Worm (Caenorhabditis elegans): Measurements from ENCODE around the gene ulp-1.

ulp-1 gene

DNA sequence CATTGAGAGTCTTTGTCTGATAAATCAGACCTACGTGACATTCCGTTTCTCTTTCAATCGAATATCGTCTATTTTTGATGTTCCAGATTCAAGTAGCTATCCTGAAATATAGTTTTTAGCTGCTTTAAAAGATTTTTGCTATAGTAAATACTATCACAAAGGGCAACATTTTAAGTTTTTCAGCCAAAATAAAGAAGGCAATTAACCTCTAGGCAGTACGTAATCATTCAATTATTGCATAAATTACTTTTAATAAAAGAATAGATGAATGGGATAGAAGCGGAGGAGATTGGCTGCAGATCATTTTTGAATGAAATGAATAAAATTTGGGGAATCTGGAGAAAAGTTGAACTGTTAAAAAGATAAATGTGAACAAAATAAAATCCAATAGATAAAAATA is at the start of gene ulp-1:
Gene ulp-1, minus strand, starts transcription at position 101 of the 400 bp plus-strand sequence.
- TF ChIP-seq F13H6.1 (tag; optimal IDR thresholded peaks at IDR 0.05) = no peak
- TF ChIP-seq hlh-6 (tag; optimal IDR thresholded peaks at IDR 0.05) = no peak
- no peak for TF ChIP-seq pat-9 (tag; optimal IDR thresholded peaks at IDR 0.05)
- TF ChIP-seq nhr-11 (tag; optimal IDR thresholded peaks at IDR 0.05) = no peak
- no peak for TF ChIP-seq dmd-4 (tag; optimal IDR thresholded peaks at IDR 0.05; ENCODE audit: borderline replicate concordance)

DNA sequence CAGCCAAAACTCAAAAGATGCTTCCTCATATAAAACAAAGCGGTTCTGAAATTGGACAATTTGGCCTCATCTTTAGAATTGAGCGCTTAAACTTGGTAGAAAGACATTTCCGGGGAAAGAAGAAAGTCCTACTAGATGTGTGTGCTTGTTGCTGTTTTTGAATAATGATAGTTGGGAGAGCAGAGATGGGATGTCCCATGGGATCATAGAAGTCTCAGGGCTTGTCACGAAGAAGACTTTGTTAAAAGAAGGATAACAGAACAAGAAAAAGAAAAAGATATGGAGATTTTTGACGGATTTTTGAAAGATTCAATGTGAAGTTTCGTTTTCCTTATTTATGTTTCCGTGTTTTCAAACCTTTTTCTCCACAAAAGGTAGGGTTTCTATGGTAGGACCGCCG is 49.1 kb upstream of the ulp-1 start, which contains the start of gene ZC155.2:
Gene ZC155.2, plus strand, starts transcription at position 301 of the 400 bp plus-strand sequence.
- no peak for TF ChIP-seq unc-86 (tag; optimal IDR thresholded peaks at IDR 0.05)
- TF ChIP-seq unc-3 (GFP tag; conservative IDR thresholded peaks at IDR 0.05) = no peak
- TF ChIP-seq unc-3 (tag; optimal IDR thresholded peaks at IDR 0.05) = peak; percentile 33

DNA sequence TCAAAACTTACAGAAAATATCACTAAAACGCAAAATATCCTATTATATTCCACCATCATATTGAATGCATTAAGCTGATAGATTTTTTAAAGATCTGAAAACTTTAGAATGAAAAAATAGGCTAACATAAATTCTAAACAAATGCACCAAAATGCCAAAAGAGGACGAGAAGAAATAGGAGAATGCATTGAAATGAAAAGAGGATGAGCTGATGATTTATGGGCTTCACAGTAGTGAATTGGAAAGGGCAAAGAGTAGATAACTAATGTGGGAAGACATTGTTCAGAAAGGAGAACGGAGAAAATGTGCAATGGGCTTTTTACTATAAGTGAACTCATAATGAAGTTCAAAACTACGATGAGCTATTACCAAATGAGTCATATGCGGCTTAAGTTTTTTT is 47.9 kb upstream of the ulp-1 start, which contains the start of gene cutl-19:
Gene cutl-19, minus strand, starts transcription at position 101 of the 400 bp plus-strand sequence.
- TF ChIP-seq ttx-3 (tag; optimal IDR thresholded peaks at IDR 0.05) = no peak
- no peak for TF ChIP-seq lim-6 (tag; optimal IDR thresholded peaks at IDR 0.05)
- TF ChIP-seq lin-11 (tag; optimal IDR thresholded peaks at IDR 0.05) = no peak
- no peak for TF ChIP-seq ceh-30 (tag; optimal IDR thresholded peaks at IDR 0.05)
- TF ChIP-seq nhr-11 (tag; optimal IDR thresholded peaks at IDR 0.05) = no peak
- TF ChIP-seq ceh-45 (GFP tag; IDR thresholded peaks at IDR 0.05) = no peak
- TF ChIP-seq ceh-22 (tag; optimal IDR thresholded peaks at IDR 0.05) = no peak
- TF ChIP-seq mec-3 (tag; optimal IDR thresholded peaks at IDR 0.05; ENCODE audit: borderline replicate concordance) = no peak
- no peak for TF ChIP-seq sox-4 (tag; optimal IDR thresholded peaks at IDR 0.05)
- no peak for TF ChIP-seq pat-9 (tag; optimal IDR thresholded peaks at IDR 0.05)
- TF ChIP-seq dmd-4 (tag; optimal IDR thresholded peaks at IDR 0.05; ENCODE audit: borderline replicate concordance) = no peak
- no peak for TF ChIP-seq zip-5 (tag; optimal IDR thresholded peaks at IDR 0.05)
- no peak for TF ChIP-seq fax-1 (tag; optimal IDR thresholded peaks at IDR 0.05)
- no peak for TF ChIP-seq F13H6.1 (tag; optimal IDR thresholded peaks at IDR 0.05)
- TF ChIP-seq ceh-18 (tag; optimal IDR thresholded peaks at IDR 0.05) = no peak
- no peak for TF ChIP-seq hlh-8 (tag; optimal IDR thresholded peaks at IDR 0.05)
- TF ChIP-seq ref-2 (tag; optimal IDR thresholded peaks at IDR 0.05) = no peak

DNA sequence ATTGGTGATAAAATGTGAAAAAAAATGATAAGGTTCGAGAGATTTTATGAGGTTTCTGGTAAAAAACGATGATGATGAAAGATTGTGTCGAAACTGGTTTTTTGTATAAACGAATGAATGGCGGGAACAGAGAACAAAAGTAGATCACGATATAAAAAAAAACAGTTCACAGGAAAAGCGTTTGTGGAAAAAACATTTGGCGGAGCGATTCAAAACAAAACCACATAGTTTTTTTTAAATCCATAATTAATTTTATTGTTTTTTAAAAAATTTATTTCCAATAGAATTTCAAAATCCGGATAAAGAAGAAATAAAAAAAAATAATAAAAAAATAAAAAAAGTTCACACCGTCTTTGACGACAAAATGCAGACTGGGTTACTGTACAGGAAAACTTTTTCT is 45.8 kb upstream of the ulp-1 start, which contains the start of gene ZC155.4:
Gene ZC155.4, minus strand, starts transcription at position 101 of the 400 bp plus-strand sequence.
- TF ChIP-seq ttx-3 (tag; optimal IDR thresholded peaks at IDR 0.05) (no peak), hlh-15 (tag; optimal IDR thresholded peaks at IDR 0.05) (no peak), nhr-232 (tag; optimal IDR thresholded peaks at IDR 0.05) (no peak)

DNA sequence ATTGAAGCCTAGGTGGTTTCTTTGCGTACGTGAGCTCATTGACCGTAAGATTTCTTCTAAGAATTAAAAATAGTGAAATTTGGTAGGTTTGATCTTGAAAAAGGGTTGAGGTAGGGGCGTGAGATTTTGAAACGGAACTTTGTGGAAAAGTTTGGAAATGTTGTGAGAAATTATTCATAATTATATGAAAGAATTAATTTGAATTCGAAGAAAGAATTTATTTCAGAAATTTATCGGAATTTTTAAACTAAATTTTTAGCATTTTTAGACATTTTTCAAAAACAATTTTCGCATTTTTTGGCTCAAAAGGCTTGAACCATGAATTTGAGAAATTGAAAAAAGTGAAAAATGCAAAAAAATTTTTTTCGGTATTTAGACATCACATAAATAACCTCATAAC is 44.6 kb upstream of the ulp-1 start:
- no peak for TF ChIP-seq dve-1 (tag; optimal IDR thresholded peaks at IDR 0.05)
- no peak for TF ChIP-seq pha-2 (tag; optimal IDR thresholded peaks at IDR 0.05)
- TF ChIP-seq unc-55 (GFP tag; optimal IDR thresholded peaks at IDR 0.05) = no peak
- no peak for TF ChIP-seq zip-5 (tag; optimal IDR thresholded peaks at IDR 0.05)
- no peak for TF ChIP-seq pha-4 (tag; optimal IDR thresholded peaks at IDR 0.05)
- no peak for TF ChIP-seq ceh-48 (tag; optimal IDR thresholded peaks at IDR 0.05)
- no peak for TF ChIP-seq odd-2 (tag; optimal IDR thresholded peaks at IDR 0.05)
- no peak for TF ChIP-seq unc-42 (tag; optimal IDR thresholded peaks at IDR 0.05)
- no peak for TF ChIP-seq ztf-16 (tag; optimal IDR thresholded peaks at IDR 0.05)
- no peak for TF ChIP-seq ceh-18 (tag; optimal IDR thresholded peaks at IDR 0.05)
- no peak for TF ChIP-seq pat-9 (tag; optimal IDR thresholded peaks at IDR 0.05)

DNA sequence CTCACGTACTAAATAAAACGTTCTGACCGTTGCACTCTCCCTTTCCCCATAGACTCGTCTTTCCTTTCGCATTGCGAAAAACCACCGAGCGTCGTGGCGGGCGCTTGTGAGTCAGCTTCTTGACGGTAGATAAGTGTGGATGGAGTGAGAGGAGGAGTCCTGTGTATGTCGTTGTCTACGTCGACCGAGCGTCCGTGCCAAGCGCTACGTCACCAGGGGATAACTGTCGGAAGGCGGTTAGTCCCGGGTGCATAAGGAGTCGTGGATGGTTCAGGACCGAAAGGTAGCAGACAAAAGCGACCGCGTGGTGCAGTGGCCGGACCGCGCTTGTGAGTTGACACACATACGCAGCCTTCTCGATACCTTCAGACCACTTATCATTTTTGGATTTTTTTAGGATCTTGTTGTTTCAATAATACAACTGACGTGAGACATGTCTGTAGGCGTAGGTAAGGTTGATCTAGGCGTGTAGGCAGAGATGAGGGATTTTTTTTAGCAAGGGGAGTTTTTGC is 41.6 kb upstream of the ulp-1 start:
- TF ChIP-seq hlh-15 (tag; optimal IDR thresholded peaks at IDR 0.05) = peak; percentile 60
- TF ChIP-seq ceh-31 (tag; optimal IDR thresholded peaks at IDR 0.05) = peak; percentile 54
- peak; percentile 72 for TF ChIP-seq dmd-4 (tag; optimal IDR thresholded peaks at IDR 0.05; ENCODE audit: borderline replicate concordance)
- TF ChIP-seq ahr-1 (tag; optimal IDR thresholded peaks at IDR 0.05) = peak; percentile 20
- TF ChIP-seq K02D7.2 (tag; optimal IDR thresholded peaks at IDR 0.05) = peak; percentile 52
- peak; percentile 69 for TF ChIP-seq che-1 (tag; optimal IDR thresholded peaks at IDR 0.05)
- TF ChIP-seq nhr-232 (tag; optimal IDR thresholded peaks at IDR 0.05) = peak; percentile 65
- peak; percentile 68 for TF ChIP-seq ets-4 (tag; optimal IDR thresholded peaks at IDR 0.05)
- TF ChIP-seq hlh-30 (tag; optimal IDR thresholded peaks at IDR 0.05; ENCODE audit: insufficient read depth) = peak; percentile 42
- TF ChIP-seq pha-2 (tag; optimal IDR thresholded peaks at IDR 0.05) = peak; percentile 70
- peak; percentile 45 for TF ChIP-seq unc-86 (tag; optimal IDR thresholded peaks at IDR 0.05)
- peak; percentile 10 for TF ChIP-seq ztf-16 (tag; optimal IDR thresholded peaks at IDR 0.05)
- peak; percentile 66 for TF ChIP-seq ceh-6 (GFP tag; optimal IDR thresholded peaks at IDR 0.05)
- peak; percentile 63 for TF ChIP-seq sox-4 (tag; optimal IDR thresholded peaks at IDR 0.05)
- peak; percentile 83 for TF ChIP-seq ref-2 (tag; optimal IDR thresholded peaks at IDR 0.05)
- peak; percentile 74 for TF ChIP-seq elt-2 (tag; optimal IDR thresholded peaks at IDR 0.05)
- peak; percentile 62 for TF ChIP-seq fkh-6 (tag; optimal IDR thresholded peaks at IDR 0.05)
- TF ChIP-seq Y22D7AL.16 (tag; optimal IDR thresholded peaks at IDR 0.05) = peak; percentile 65
- TF ChIP-seq rnt-1 (tag; optimal IDR thresholded peaks at IDR 0.05) = peak; percentile 25

All from whole organism, late embryonic.